Worm (Caenorhabditis elegans): ENCODE measurements around the gene hmit-1.3.
A peak's percentile ranks its signal among the peaks of the same experiment; 100 is the strongest.

Gene hmit-1.3

ce11 chrIII:3548017-3548416 is 28.6 kb upstream of the hmit-1.3 start, which contains the start of gene C54C6.11:
TSS of gene C54C6.11 (plus strand) at chrIII:3548317.
- TF ChIP-seq tbx-37 (GFP tag; conservative IDR thresholded peaks at IDR 0.05) (no peak), tbx-11 (GFP tag; IDR thresholded peaks at IDR 0.05) (no peak), F13C5.2 (tag; optimal IDR thresholded peaks at IDR 0.05) (no peak), hmg-4 (GFP tag; optimal IDR thresholded peaks at IDR 0.05) (no peak), sea-1 (GFP tag; conservative IDR thresholded peaks at IDR 0.05) (no peak), flt-1 (GFP tag; IDR thresholded peaks at IDR 0.05) (no peak)

- no peak for TF ChIP-seq ets-7 (tag; optimal IDR thresholded peaks at IDR 0.05)
- TF ChIP-seq sea-1 (GFP tag; conservative IDR thresholded peaks at IDR 0.05), result no peak
- no peak for TF ChIP-seq flt-1 (GFP tag; IDR thresholded peaks at IDR 0.05)
- TF ChIP-seq ama-1 (optimal IDR thresholded peaks at IDR 0.05), result no peak
- TF ChIP-seq B0310.2 (tag; optimal IDR thresholded peaks at IDR 0.05), result no peak
- no peak for TF ChIP-seq hmbx-1 (tag; optimal IDR thresholded peaks at IDR 0.05)
- TF ChIP-seq tra-4 (tag; optimal IDR thresholded peaks at IDR 0.05), result no peak
- no peak for TF ChIP-seq scrt-1 (GFP tag; IDR thresholded peaks at IDR 0.05)
- no peak for TF ChIP-seq hmg-4 (GFP tag; optimal IDR thresholded peaks at IDR 0.05)
- TF ChIP-seq ceh-36 (tag; optimal IDR thresholded peaks at IDR 0.05), result no peak
- TF ChIP-seq F13C5.2 (tag; optimal IDR thresholded peaks at IDR 0.05), result no peak
- no peak for TF ChIP-seq tbx-37 (GFP tag; conservative IDR thresholded peaks at IDR 0.05)
- no peak for TF ChIP-seq aly-1 (tag; optimal IDR thresholded peaks at IDR 0.05)
- no peak for TF ChIP-seq ceh-13 (GFP tag; optimal IDR thresholded peaks at IDR 0.05)
- no peak for TF ChIP-seq tbx-11 (GFP tag; IDR thresholded peaks at IDR 0.05)
- no peak for TF ChIP-seq pes-1 (GFP tag; IDR thresholded peaks at IDR 0.05)
- TF ChIP-seq hnd-1 (tag; optimal IDR thresholded peaks at IDR 0.05), result no peak
Observed at ce11 chrIII:3546323-3546722, 26.9 kb upstream of the hmit-1.3 start, which contains the start of gene C54C6.7. TSS of gene C54C6.7 (minus strand) at chrIII:3546423.

- TF ChIP-seq tbx-11 (GFP tag; IDR thresholded peaks at IDR 0.05) (no peak), flt-1 (GFP tag; IDR thresholded peaks at IDR 0.05) (no peak), sea-1 (GFP tag; conservative IDR thresholded peaks at IDR 0.05) (no peak), tbx-37 (GFP tag; conservative IDR thresholded peaks at IDR 0.05) (no peak), pes-1 (GFP tag; IDR thresholded peaks at IDR 0.05) (no peak), ets-7 (tag; optimal IDR thresholded peaks at IDR 0.05) (no peak), hmg-4 (GFP tag; optimal IDR thresholded peaks at IDR 0.05) (no peak), scrt-1 (GFP tag; IDR thresholded peaks at IDR 0.05) (no peak), B0310.2 (tag; optimal IDR thresholded peaks at IDR 0.05) (no peak), ama-1 (optimal IDR thresholded peaks at IDR 0.05) (no peak), ceh-13 (GFP tag; optimal IDR thresholded peaks at IDR 0.05) (no peak), hnd-1 (tag; optimal IDR thresholded peaks at IDR 0.05) (no peak), hmbx-1 (tag; optimal IDR thresholded peaks at IDR 0.05) (no peak)
Observed at ce11 chrIII:3543071-3543470, 23.7 kb upstream of the hmit-1.3 start.

- TF ChIP-seq tbx-11 (GFP tag; IDR thresholded peaks at IDR 0.05) (no peak), ceh-36 (tag; optimal IDR thresholded peaks at IDR 0.05) (no peak), tbx-37 (GFP tag; conservative IDR thresholded peaks at IDR 0.05) (no peak), F13C5.2 (tag; optimal IDR thresholded peaks at IDR 0.05) (no peak), aly-1 (tag; optimal IDR thresholded peaks at IDR 0.05) (no peak), tra-4 (tag; optimal IDR thresholded peaks at IDR 0.05) (no peak), ama-1 (optimal IDR thresholded peaks at IDR 0.05) (no peak), ceh-13 (GFP tag; optimal IDR thresholded peaks at IDR 0.05) (no peak), ets-7 (tag; optimal IDR thresholded peaks at IDR 0.05) (no peak), hmbx-1 (tag; optimal IDR thresholded peaks at IDR 0.05) (no peak), scrt-1 (GFP tag; IDR thresholded peaks at IDR 0.05) (no peak), B0310.2 (tag; optimal IDR thresholded peaks at IDR 0.05) (no peak), sea-1 (GFP tag; conservative IDR thresholded peaks at IDR 0.05) (no peak), hmg-4 (GFP tag; optimal IDR thresholded peaks at IDR 0.05) (no peak)
Observed at ce11 chrIII:3542105-3542504, 22.7 kb upstream of the hmit-1.3 start.

ce11 chrIII:3541539-3541938 is 22.1 kb upstream of the hmit-1.3 start, which contains the start of gene ben-1:
TSS of gene ben-1 (minus strand) at chrIII:3541639.
- TF ChIP-seq ets-7 (tag; optimal IDR thresholded peaks at IDR 0.05) (no peak), hmg-4 (GFP tag; optimal IDR thresholded peaks at IDR 0.05) (no peak), hnd-1 (tag; optimal IDR thresholded peaks at IDR 0.05) (no peak), ceh-13 (GFP tag; optimal IDR thresholded peaks at IDR 0.05) (no peak), scrt-1 (GFP tag; IDR thresholded peaks at IDR 0.05) (no peak), ceh-36 (tag; optimal IDR thresholded peaks at IDR 0.05) (no peak), tra-4 (tag; optimal IDR thresholded peaks at IDR 0.05) (no peak), aly-1 (tag; optimal IDR thresholded peaks at IDR 0.05) (no peak)

- TF ChIP-seq ceh-36 (tag; optimal IDR thresholded peaks at IDR 0.05), result no peak
- no peak for TF ChIP-seq hnd-1 (tag; optimal IDR thresholded peaks at IDR 0.05)
- no peak for TF ChIP-seq tra-4 (tag; optimal IDR thresholded peaks at IDR 0.05)
- no peak for TF ChIP-seq hmbx-1 (tag; optimal IDR thresholded peaks at IDR 0.05)
- TF ChIP-seq hmg-4 (GFP tag; optimal IDR thresholded peaks at IDR 0.05), result no peak
- TF ChIP-seq pes-1 (GFP tag; IDR thresholded peaks at IDR 0.05), result no peak
- TF ChIP-seq flt-1 (GFP tag; IDR thresholded peaks at IDR 0.05), result no peak
- no peak for TF ChIP-seq B0310.2 (tag; optimal IDR thresholded peaks at IDR 0.05)
- no peak for TF ChIP-seq scrt-1 (GFP tag; IDR thresholded peaks at IDR 0.05)
- no peak for TF ChIP-seq tbx-37 (GFP tag; conservative IDR thresholded peaks at IDR 0.05)
- no peak for TF ChIP-seq ceh-13 (GFP tag; optimal IDR thresholded peaks at IDR 0.05)
- TF ChIP-seq F13C5.2 (tag; optimal IDR thresholded peaks at IDR 0.05), result no peak
- no peak for TF ChIP-seq ama-1 (optimal IDR thresholded peaks at IDR 0.05)
- no peak for TF ChIP-seq aly-1 (tag; optimal IDR thresholded peaks at IDR 0.05)
- TF ChIP-seq tbx-11 (GFP tag; IDR thresholded peaks at IDR 0.05), result no peak
- TF ChIP-seq ets-7 (tag; optimal IDR thresholded peaks at IDR 0.05), result no peak
- TF ChIP-seq sea-1 (GFP tag; conservative IDR thresholded peaks at IDR 0.05), result no peak
Observed at ce11 chrIII:3541093-3541492, 21.7 kb upstream of the hmit-1.3 start.

- 0 out of 2 replicates have a peak, but pooled peaks have one; percentile 24 for TF ChIP-seq tbx-37 (GFP tag; conservative IDR thresholded peaks at IDR 0.05)
- peak; percentile 70 for TF ChIP-seq pes-1 (GFP tag; IDR thresholded peaks at IDR 0.05)
- TF ChIP-seq flt-1 (GFP tag; IDR thresholded peaks at IDR 0.05), result no peak
Observed at ce11 chrIII:3540424-3540823, 21.0 kb upstream of the hmit-1.3 start.

ce11 chrIII:3539499-3539898 is 20.1 kb upstream of the hmit-1.3 start:
- TF ChIP-seq tbx-37 (GFP tag; conservative IDR thresholded peaks at IDR 0.05), result no peak
- no peak for TF ChIP-seq hmbx-1 (tag; optimal IDR thresholded peaks at IDR 0.05)
- no peak for TF ChIP-seq B0310.2 (tag; optimal IDR thresholded peaks at IDR 0.05)
- no peak for TF ChIP-seq tra-4 (tag; optimal IDR thresholded peaks at IDR 0.05)
- TF ChIP-seq ets-7 (tag; optimal IDR thresholded peaks at IDR 0.05), result no peak
- no peak for TF ChIP-seq flt-1 (GFP tag; IDR thresholded peaks at IDR 0.05)
- no peak for TF ChIP-seq F13C5.2 (tag; optimal IDR thresholded peaks at IDR 0.05)
